Worm (Caenorhabditis elegans): ENCODE results near the gene srab-4.

Gene srab-4

DNA sequence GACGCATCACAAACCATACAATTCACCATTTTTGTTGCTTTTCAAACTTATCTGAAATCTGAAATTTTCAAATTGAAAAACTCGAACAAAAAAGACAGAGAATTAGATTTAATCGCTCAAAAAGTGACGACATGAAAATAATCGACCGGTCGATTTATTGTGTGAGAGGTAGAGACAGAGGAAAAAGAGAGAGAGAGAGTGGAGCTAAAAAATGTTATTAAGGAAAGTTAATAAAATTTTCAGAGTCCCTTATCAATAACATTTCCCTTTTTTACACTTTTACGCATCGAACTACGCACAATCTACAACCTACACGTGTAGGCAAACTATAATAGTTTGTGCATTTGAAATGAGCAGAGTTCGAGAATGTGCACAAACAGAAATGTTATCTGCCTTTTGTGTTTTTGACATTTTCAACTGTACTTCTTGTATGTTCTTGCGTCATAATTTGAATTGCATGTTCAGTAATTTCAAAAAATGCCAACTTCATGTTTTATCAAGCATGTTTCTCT is 6.9 kb upstream of the srab-4 start, which contains the start of gene nhr-107:
Gene nhr-107, minus strand, starts transcription at position 51 of the 512 bp plus-strand sequence.
- TF ChIP-seq npax-4 (tag; optimal IDR thresholded peaks at IDR 0.05): no peak
- no peak for TF ChIP-seq unc-42 (tag; optimal IDR thresholded peaks at IDR 0.05)
- no peak for TF ChIP-seq nfya-1 (tag; optimal IDR thresholded peaks at IDR 0.05)
- no peak for TF ChIP-seq pqm-1 (tag; optimal IDR thresholded peaks at IDR 0.05)
- no peak for TF ChIP-seq sdc-2 (tag; optimal IDR thresholded peaks at IDR 0.05)
- no peak for TF ChIP-seq hlh-8 (tag; optimal IDR thresholded peaks at IDR 0.05)
- TF ChIP-seq fkh-6 (tag; optimal IDR thresholded peaks at IDR 0.05): no peak
- TF ChIP-seq nhr-232 (tag; optimal IDR thresholded peaks at IDR 0.05): no peak
- TF ChIP-seq ets-4 (tag; optimal IDR thresholded peaks at IDR 0.05): no peak
- no peak for TF ChIP-seq ztf-16 (tag; optimal IDR thresholded peaks at IDR 0.05)
- no peak for TF ChIP-seq C38D4.7 (GFP tag; optimal IDR thresholded peaks at IDR 0.05)
- no peak for TF ChIP-seq elt-4 (tag; optimal IDR thresholded peaks at IDR 0.05)
- no peak for TF ChIP-seq lim-6 (tag; optimal IDR thresholded peaks at IDR 0.05)
- TF ChIP-seq ceh-30 (tag; optimal IDR thresholded peaks at IDR 0.05): no peak

DNA sequence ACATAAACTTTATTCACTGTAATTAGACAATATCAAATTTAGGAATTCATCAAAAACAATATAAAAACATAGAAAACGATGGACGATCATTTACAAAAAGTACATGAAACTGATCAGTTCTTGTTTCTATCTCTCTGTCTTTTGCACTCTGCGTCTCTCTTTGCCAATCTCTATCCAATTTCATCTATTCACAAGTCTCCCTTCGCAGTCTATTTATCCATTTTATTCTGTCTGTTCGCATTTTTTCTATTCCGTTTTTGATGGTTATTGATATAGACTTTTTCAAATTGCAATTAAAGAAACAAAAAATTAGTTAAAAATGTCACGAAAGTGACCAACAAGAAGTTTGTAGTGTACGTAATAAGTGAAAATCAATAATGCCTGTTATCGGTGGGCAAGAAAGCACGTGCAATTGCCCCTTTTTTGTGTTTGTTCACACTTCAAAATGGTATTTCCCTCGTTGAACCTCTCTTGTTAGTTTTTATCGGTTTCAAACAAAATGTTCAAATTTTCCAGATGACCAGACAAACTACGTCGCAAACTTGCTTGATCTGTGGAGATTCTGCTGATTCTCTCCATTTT is 5.6 kb upstream of the srab-4 start, which contains the start of gene nhr-42:
Gene nhr-42, plus strand, starts transcription at position 517 of the 582 bp plus-strand sequence.
- TF ChIP-seq mec-3 (tag; optimal IDR thresholded peaks at IDR 0.05; ENCODE audit: borderline replicate concordance): no peak
- no peak for TF ChIP-seq C38D4.7 (GFP tag; optimal IDR thresholded peaks at IDR 0.05)
- no peak for TF ChIP-seq ceh-18 (tag; optimal IDR thresholded peaks at IDR 0.05)
- no peak for TF ChIP-seq ceh-45 (GFP tag; IDR thresholded peaks at IDR 0.05)

ce11 chrV:7000734-7001133 is 3.2 kb upstream of the srab-4 start:
- TF ChIP-seq tbx-2 (tag; optimal IDR thresholded peaks at IDR 0.05) (no peak), zip-5 (tag; optimal IDR thresholded peaks at IDR 0.05) (no peak), ceh-30 (tag; optimal IDR thresholded peaks at IDR 0.05) (no peak), ceh-14 (tag; optimal IDR thresholded peaks at IDR 0.05) (no peak), rnt-1 (tag; optimal IDR thresholded peaks at IDR 0.05) (no peak), ceh-9 (tag; optimal IDR thresholded peaks at IDR 0.05) (no peak), ceh-24 (tag; optimal IDR thresholded peaks at IDR 0.05) (no peak), ref-2 (tag; optimal IDR thresholded peaks at IDR 0.05) (no peak), unc-86 (tag; optimal IDR thresholded peaks at IDR 0.05) (no peak)

DNA sequence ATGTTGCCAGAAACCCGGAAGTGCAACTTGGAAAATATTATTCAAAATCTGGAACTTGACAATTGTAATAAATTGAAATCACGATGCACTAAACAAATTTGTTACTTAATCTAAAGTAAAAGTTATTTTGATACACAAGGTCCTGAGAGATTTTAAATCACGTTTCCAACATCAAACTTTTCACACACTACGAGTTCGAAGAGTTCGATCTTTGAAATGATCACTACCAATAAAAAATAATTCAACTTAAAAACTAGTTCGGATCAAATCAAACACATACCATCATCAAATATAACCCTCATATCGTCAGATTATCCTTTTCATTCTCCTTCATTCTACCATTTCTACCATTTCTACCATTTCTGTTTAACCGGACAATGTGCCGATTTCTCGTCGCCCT is 2.0 kb downstream of the srab-4 start, which contains the start of gene spig-10:
Gene spig-10, plus strand, starts transcription at position 301 of the 400 bp plus-strand sequence.
- TF ChIP-seq fkh-10 (GFP tag; optimal IDR thresholded peaks at IDR 0.05) (no peak), pha-2 (tag; optimal IDR thresholded peaks at IDR 0.05) (no peak), elt-4 (tag; optimal IDR thresholded peaks at IDR 0.05) (no peak), mec-3 (tag; optimal IDR thresholded peaks at IDR 0.05; ENCODE audit: borderline replicate concordance) (no peak), syd-9 (tag; optimal IDR thresholded peaks at IDR 0.05) (no peak), F13H6.1 (tag; optimal IDR thresholded peaks at IDR 0.05) (no peak), tbx-2 (tag; optimal IDR thresholded peaks at IDR 0.05) (no peak), unc-3 (GFP tag; conservative IDR thresholded peaks at IDR 0.05) (no peak), unc-3 (tag; optimal IDR thresholded peaks at IDR 0.05) (no peak), fkh-6 (tag; optimal IDR thresholded peaks at IDR 0.05) (no peak)

DNA sequence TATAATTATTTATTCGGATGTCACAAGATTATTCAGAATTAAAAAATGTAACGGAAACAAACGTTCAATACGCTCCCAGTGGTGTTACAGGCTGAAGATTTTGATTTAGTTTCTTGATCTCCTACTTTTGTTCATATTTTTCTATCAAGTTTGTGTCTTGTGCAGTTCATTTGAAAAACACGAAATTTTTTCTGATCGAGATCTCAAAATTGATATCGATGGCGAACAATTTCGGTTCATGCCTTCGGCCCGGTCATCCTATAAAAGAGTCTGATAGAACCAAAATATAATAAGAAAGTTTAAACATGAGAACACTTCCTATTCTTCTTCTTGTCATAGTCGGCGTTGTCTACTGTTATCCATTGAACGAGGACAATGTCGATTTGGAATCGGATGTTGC is 3.4 kb downstream of the srab-4 start, which contains the start of gene drd-10:
Gene drd-10, plus strand, starts transcription at position 301 of the 400 bp plus-strand sequence.
- TF ChIP-seq ets-4 (tag; optimal IDR thresholded peaks at IDR 0.05): no peak
- no peak for TF ChIP-seq madf-2 (tag; optimal IDR thresholded peaks at IDR 0.05)
- TF ChIP-seq sox-4 (tag; optimal IDR thresholded peaks at IDR 0.05): no peak
- no peak for TF ChIP-seq nhr-11 (tag; optimal IDR thresholded peaks at IDR 0.05)
- no peak for TF ChIP-seq che-1 (tag; optimal IDR thresholded peaks at IDR 0.05)
- no peak for TF ChIP-seq sox-2 (GFP tag; IDR thresholded peaks at IDR 0.05)
- no peak for TF ChIP-seq nhr-232 (tag; optimal IDR thresholded peaks at IDR 0.05)
- TF ChIP-seq unc-86 (tag; optimal IDR thresholded peaks at IDR 0.05): no peak
